Worm (Caenorhabditis elegans): ENCODE data around the gene F40G9.9.

Gene F40G9.9

DNA sequence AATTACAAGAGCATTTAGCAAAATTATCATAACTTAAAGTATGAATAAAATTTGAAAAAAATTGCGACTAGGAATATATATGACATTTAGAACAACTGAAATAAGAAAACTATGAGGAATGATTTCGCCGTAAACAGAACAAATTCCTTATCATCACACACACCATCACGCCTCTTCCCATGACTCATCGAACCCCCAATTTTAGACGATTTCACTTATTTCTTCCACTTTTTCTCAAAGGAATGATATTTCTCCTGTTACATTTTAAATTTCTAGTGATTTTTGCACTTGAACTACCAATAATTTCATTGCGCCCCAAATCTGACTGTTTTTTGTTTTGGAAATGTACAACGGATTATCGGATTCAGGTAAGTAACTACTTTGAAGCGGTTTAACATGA lies 14.9 kb downstream of the F40G9.9 start, which contains the start of the genes zig-13 and ver-1:
TSS of gene zig-13 (minus strand) at position 101 of the 400 bp plus-strand sequence.
TSS of gene ver-1 (plus strand) at position 180 of the 400 bp plus-strand sequence.
- TF ChIP-seq sem-4 (tag; optimal IDR thresholded peaks at IDR 0.05): no peak
- TF ChIP-seq unc-39 (tag; optimal IDR thresholded peaks at IDR 0.05): no peak
- no peak for TF ChIP-seq nhr-25 (tag; optimal IDR thresholded peaks at IDR 0.05)
- no peak for TF ChIP-seq sma-9 (GFP tag; optimal IDR thresholded peaks at IDR 0.05)
- no peak for TF ChIP-seq sma-9 (tag; optimal IDR thresholded peaks at IDR 0.05)
- no peak for TF ChIP-seq nhr-129 (tag; optimal IDR thresholded peaks at IDR 0.05)
- TF ChIP-seq elt-3 (tag; optimal IDR thresholded peaks at IDR 0.05): no peak
- TF ChIP-seq fos-1 (tag; optimal IDR thresholded peaks at IDR 0.05): no peak
- TF ChIP-seq R02D3.7 (tag; optimal IDR thresholded peaks at IDR 0.05): no peak
- TF ChIP-seq F13H6.1 (tag; optimal IDR thresholded peaks at IDR 0.05): no peak
- no peak for TF ChIP-seq mdl-1 (tag; optimal IDR thresholded peaks at IDR 0.05)
- no peak for TF ChIP-seq Y55F3AM.14 (GFP tag; optimal IDR thresholded peaks at IDR 0.05)
- no peak for TF ChIP-seq alr-1 (tag; optimal IDR thresholded peaks at IDR 0.05)
- no peak for TF ChIP-seq ztf-4 (tag; optimal IDR thresholded peaks at IDR 0.05)
- TF ChIP-seq lin-39 (tag; optimal IDR thresholded peaks at IDR 0.05): no peak
- TF ChIP-seq ztf-11 (tag; optimal IDR thresholded peaks at IDR 0.05): no peak
- TF ChIP-seq skn-1 (tag; optimal IDR thresholded peaks at IDR 0.05): no peak
- TF ChIP-seq nhr-23 (tag; optimal IDR thresholded peaks at IDR 0.05): no peak
- TF ChIP-seq unc-62 (GFP tag; optimal IDR thresholded peaks at IDR 0.05): no peak
- TF ChIP-seq ama-1 (optimal IDR thresholded peaks at IDR 0.05): no peak

DNA sequence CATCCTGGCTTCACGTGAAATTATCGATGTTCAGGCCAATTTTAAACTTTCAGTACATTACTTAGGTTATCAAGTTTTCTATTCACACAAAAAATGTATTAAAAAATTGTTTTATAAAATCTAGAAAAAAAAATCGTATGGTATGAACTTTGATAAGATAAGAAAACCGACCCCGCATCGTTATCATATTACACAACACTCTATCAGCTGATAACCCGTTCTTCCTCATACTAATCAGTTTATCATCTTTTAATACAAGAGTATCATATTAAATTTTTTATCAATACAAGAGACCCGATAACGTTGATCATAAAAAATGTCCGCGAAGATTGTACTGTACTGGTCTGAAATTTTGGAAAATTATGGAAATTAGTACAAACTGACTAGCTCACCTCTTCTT lies 17.3 kb downstream of the F40G9.9 start:
- peak; percentile 61 for TF ChIP-seq gmeb-1 (tag; optimal IDR thresholded peaks at IDR 0.05)
- peak; percentile 72 for TF ChIP-seq sma-9 (GFP tag; optimal IDR thresholded peaks at IDR 0.05)
- no peak for TF ChIP-seq sma-9 (tag; optimal IDR thresholded peaks at IDR 0.05)
- TF ChIP-seq crh-2 (tag; optimal IDR thresholded peaks at IDR 0.05): peak; percentile 71
- TF ChIP-seq egl-27 (tag; optimal IDR thresholded peaks at IDR 0.05): peak; percentile 55
- TF ChIP-seq mab-5 (tag; optimal IDR thresholded peaks at IDR 0.05): no peak
- no peak for TF ChIP-seq mbf-1 (tag; optimal IDR thresholded peaks at IDR 0.05)
- no peak for TF ChIP-seq peb-1 (tag; optimal IDR thresholded peaks at IDR 0.05)
- TF ChIP-seq skn-1 (tag; optimal IDR thresholded peaks at IDR 0.05): peak; percentile 34
- peak; percentile 100 for TF ChIP-seq fos-1 (tag; optimal IDR thresholded peaks at IDR 0.05)
- peak; percentile 17 for TF ChIP-seq sma-3 (GFP tag; optimal IDR thresholded peaks at IDR 0.05)

DNA sequence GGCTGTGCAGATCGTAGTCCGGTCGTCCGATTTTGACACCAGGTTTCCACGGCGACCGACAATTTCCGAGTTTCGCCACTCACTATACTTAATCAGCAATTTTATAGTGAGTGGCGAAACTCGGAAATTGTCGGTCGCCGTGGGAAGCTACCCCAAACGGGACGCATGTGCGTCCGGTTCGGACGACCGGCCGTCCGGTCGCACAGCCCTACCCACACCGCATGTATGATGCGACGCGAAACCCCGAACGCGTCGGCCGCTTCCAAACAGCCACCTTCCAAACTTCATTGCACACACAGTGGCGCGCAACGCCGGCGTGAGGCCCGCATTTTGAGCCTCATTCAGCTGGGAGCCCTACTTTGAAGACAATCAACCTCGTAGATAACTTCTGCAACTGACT lies 20.4 kb downstream of the F40G9.9 start:
- TF ChIP-seq lin-39 (tag; optimal IDR thresholded peaks at IDR 0.05): no peak
- no peak for TF ChIP-seq crh-2 (tag; optimal IDR thresholded peaks at IDR 0.05)
- TF ChIP-seq ztf-4 (tag; optimal IDR thresholded peaks at IDR 0.05): no peak
- TF ChIP-seq Y55F3AM.14 (GFP tag; optimal IDR thresholded peaks at IDR 0.05): no peak
- no peak for TF ChIP-seq elt-3 (tag; optimal IDR thresholded peaks at IDR 0.05)
- TF ChIP-seq sma-9 (GFP tag; optimal IDR thresholded peaks at IDR 0.05): no peak
- TF ChIP-seq sma-9 (tag; optimal IDR thresholded peaks at IDR 0.05): no peak
- TF ChIP-seq sma-3 (GFP tag; optimal IDR thresholded peaks at IDR 0.05): no peak
- TF ChIP-seq elt-1 (tag; optimal IDR thresholded peaks at IDR 0.05): no peak
- TF ChIP-seq nhr-25 (tag; optimal IDR thresholded peaks at IDR 0.05): no peak
- no peak for TF ChIP-seq mdl-1 (tag; optimal IDR thresholded peaks at IDR 0.05)
- no peak for TF ChIP-seq nhr-11 (tag; optimal IDR thresholded peaks at IDR 0.05)
- no peak for TF ChIP-seq snpc-4 (tag; optimal IDR thresholded peaks at IDR 0.05)

DNA sequence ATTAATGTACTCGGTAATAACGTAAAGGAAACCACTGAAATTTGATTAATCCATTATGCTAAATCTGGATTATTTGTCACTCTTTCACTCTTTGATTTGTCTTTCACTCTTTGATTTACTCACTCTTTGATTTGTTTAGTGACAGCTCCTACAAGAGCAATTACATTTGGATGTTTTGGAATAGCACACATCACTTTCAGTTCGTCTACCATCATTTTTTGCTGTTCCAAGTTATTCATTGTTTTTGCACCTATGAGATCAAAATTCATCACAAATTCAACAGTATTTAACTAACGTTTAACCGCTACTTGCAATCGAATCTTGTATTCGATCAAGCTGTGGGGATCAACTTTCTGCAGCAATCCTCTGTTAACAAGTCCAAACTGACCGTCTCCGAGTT lies 22.4 kb downstream of the F40G9.9 start:
- TF ChIP-seq aly-2 (tag; optimal IDR thresholded peaks at IDR 0.05) (no peak), nhr-21 (tag; optimal IDR thresholded peaks at IDR 0.05) (no peak)

DNA sequence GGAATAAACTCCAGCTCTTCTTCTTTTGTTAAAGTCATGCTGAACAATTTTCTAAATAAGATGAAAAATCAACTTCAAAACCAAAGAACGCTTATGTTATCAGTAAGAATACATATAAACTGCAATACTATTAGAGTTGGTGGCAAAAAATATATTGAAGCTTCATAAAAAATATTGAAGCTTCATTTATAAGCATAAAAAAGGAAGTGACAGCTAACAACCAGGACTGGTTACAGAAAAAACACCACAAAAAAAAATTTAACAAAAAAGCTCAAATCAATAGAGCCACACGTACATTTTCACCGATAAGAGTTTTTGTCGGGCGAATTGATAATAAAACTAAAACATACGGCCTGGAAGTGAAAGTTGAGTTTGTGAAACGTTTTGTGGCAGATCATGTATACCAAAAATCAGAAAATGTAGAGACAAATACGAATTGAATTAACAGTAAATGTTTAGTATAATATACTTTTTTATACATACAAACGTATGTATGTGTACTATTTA lies 23.9 kb downstream of the F40G9.9 start, which contains the start of gene sqst-5:
TSS of gene sqst-5 (minus strand) at position 51 of the 507 bp plus-strand sequence.
- TF ChIP-seq blmp-1 (tag; optimal IDR thresholded peaks at IDR 0.05; ENCODE audit: insufficient read depth) (no peak), fos-1 (tag; optimal IDR thresholded peaks at IDR 0.05) (peak; percentile 65), gmeb-1 (tag; optimal IDR thresholded peaks at IDR 0.05) (peak; percentile 4)

DNA sequence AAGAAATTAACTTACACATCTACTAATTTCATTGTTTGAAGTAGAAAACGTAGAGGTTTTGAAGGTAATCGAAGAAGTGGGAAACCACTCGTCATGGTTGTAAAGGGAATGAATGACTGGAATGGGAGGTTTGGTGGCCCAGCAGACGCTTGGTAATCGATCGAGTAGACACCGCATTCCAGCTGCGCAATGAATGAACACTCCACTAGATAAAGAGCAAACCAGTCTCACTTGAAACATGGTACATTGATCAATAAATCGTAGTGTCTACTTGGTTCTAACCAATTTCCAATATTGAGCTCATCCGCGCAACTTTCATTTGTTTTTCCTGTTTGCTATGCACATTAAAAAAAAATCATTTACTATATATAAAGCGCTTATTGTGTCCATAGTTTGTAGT lies 25.1 kb downstream of the F40G9.9 start, which contains the start of gene fbxb-84:
TSS of gene fbxb-84 (minus strand) at position 101 of the 400 bp plus-strand sequence.
- TF ChIP-seq ztf-4 (tag; optimal IDR thresholded peaks at IDR 0.05) (no peak), lin-39 (tag; optimal IDR thresholded peaks at IDR 0.05) (no peak), elt-1 (tag; optimal IDR thresholded peaks at IDR 0.05) (no peak), dmd-4 (tag; optimal IDR thresholded peaks at IDR 0.05) (no peak), peb-1 (tag; optimal IDR thresholded peaks at IDR 0.05) (no peak), aly-2 (tag; optimal IDR thresholded peaks at IDR 0.05) (no peak), ZK546.5 (tag; optimal IDR thresholded peaks at IDR 0.05) (no peak), mbf-1 (tag; optimal IDR thresholded peaks at IDR 0.05) (no peak)

Data from whole organism, L2 larva.